Worm (Caenorhabditis elegans) whole organism, L2 larva: ENCODE measurements around the gene C06C3.7.

Experiments used
- F13H6.1 ChIP-seq: sonication (generic microtip); optimal IDR thresholded peaks from 2 replicates; lab custom pipeline; 2016; ENCODE audit warnings: missing genetic modification characterization, missing compliant biosample characterization
- Y55F3AM.14 ChIP-seq: fragments of 200-800 bp; sonication (Bioruptor generic); optimal IDR thresholded peaks from 2 replicates; lab custom pipeline; 2018; ENCODE audit warnings: mild to moderate bottlenecking, missing genetic modification characterization, missing compliant biosample characterization
- alr-1 ChIP-seq: fragments of 150-350 bp; optimal IDR thresholded peaks from 2 replicates; lab custom pipeline; 2014; ENCODE audit warnings: missing biosample characterization, missing genetic modification characterization
- aly-2 ChIP-seq: fragments of 150-350 bp; optimal IDR thresholded peaks from 2 replicates; lab custom pipeline; 2014; ENCODE audit warnings: missing biosample characterization, missing genetic modification characterization
- ama-1 ChIP-seq: fragments of 150-350 bp; optimal IDR thresholded peaks from 2 replicates; lab custom pipeline; 2018; ENCODE audit warnings: inconsistent platforms
- blmp-1 ChIP-seq: sonication (generic microtip); optimal IDR thresholded peaks from 2 replicates; lab custom pipeline; 2017; ENCODE audit warnings: missing genetic modification characterization, mild to moderate bottlenecking, missing compliant biosample characterization, antibody characterized with exemption, moderate library complexity; ENCODE audit not compliant: insufficient read depth
- ceh-82 ChIP-seq: fragments of 150-350 bp; optimal IDR thresholded peaks from 2 replicates; lab custom pipeline; 2014; ENCODE audit warnings: missing biosample characterization, missing genetic modification characterization
- crh-2 ChIP-seq: sonication (generic microtip); optimal IDR thresholded peaks from 2 replicates; lab custom pipeline; 2017; ENCODE audit warnings: missing biosample characterization, missing genetic modification characterization
- fos-1 ChIP-seq: fragments of 150-350 bp; optimal IDR thresholded peaks from 2 replicates; lab custom pipeline; 2014; ENCODE audit warnings: missing biosample characterization, missing genetic modification characterization
- gmeb-1 ChIP-seq: fragments of 150-350 bp; optimal IDR thresholded peaks from 2 replicates; lab custom pipeline; 2014; ENCODE audit warnings: missing biosample characterization, missing genetic modification characterization
- lin-11 ChIP-seq: fragments of 150-350 bp; sonication (generic microtip); optimal IDR thresholded peaks from 2 replicates; lab custom pipeline; 2014; ENCODE audit warnings: missing biosample characterization, missing genetic modification characterization, inconsistent platforms, mixed read lengths
- lin-39 ChIP-seq: fragments of 150-350 bp; optimal IDR thresholded peaks from 2 replicates; lab custom pipeline; 2014; ENCODE audit warnings: missing biosample characterization, missing genetic modification reagents, missing genetic modification characterization
- lsy-2 ChIP-seq, 2 experiments: fragments of 150-350 bp in 1 of 2; sonication (generic microtip) in 1 of 2; optimal IDR thresholded peaks; 2 replicates each; lab custom pipeline; 2014 to 2017; ENCODE audit warnings: missing biosample characterization in 2 of 2, missing genetic modification characterization in 2 of 2
- mab-5 ChIP-seq: fragments of 150-350 bp; optimal IDR thresholded peaks from 2 replicates; lab custom pipeline; 2014; ENCODE audit warnings: missing biosample characterization, missing genetic modification characterization
- mbf-1 ChIP-seq: sonication (generic microtip); optimal IDR thresholded peaks from 2 replicates; lab custom pipeline; 2017; ENCODE audit warnings: missing biosample characterization, missing genetic modification characterization
- nhr-10 ChIP-seq: sonication (generic microtip); optimal IDR thresholded peaks from 2 replicates; lab custom pipeline; 2017; ENCODE audit warnings: missing biosample characterization, missing genetic modification characterization
- nhr-11 ChIP-seq: fragments of 150-350 bp; optimal IDR thresholded peaks from 2 replicates; lab custom pipeline; 2014; ENCODE audit warnings: missing biosample characterization, missing genetic modification characterization
- nhr-21 ChIP-seq: fragments of 150-350 bp; optimal IDR thresholded peaks from 2 replicates; lab custom pipeline; 2014; ENCODE audit warnings: missing biosample characterization, missing genetic modification characterization
- nhr-237 ChIP-seq: fragments of 150-350 bp; optimal IDR thresholded peaks from 2 replicates; lab custom pipeline; 2014; ENCODE audit warnings: missing biosample characterization, missing genetic modification characterization
- nhr-25 ChIP-seq: fragments of 150-350 bp; sonication (generic microtip); optimal IDR thresholded peaks from 3 replicates; lab custom pipeline; 2014; ENCODE audit warnings: missing biosample characterization, missing genetic modification characterization
- nhr-77 ChIP-seq: fragments of 150-350 bp; optimal IDR thresholded peaks from 2 replicates; lab custom pipeline; 2014; ENCODE audit warnings: missing biosample characterization, missing genetic modification characterization
- peb-1 ChIP-seq: fragments of 150-350 bp; optimal IDR thresholded peaks from 2 replicates; lab custom pipeline; 2014; ENCODE audit warnings: missing biosample characterization, missing genetic modification characterization
- sma-3 ChIP-seq: sonication (generic microtip); optimal IDR thresholded peaks from 2 replicates; lab custom pipeline; 2016; ENCODE audit warnings: missing genetic modification reagents, missing genetic modification characterization, missing compliant biosample characterization
- snpc-4 ChIP-seq: fragments of 150-350 bp; optimal IDR thresholded peaks from 2 replicates; lab custom pipeline; 2014; ENCODE audit warnings: missing biosample characterization, missing genetic modification characterization
- unc-39 ChIP-seq: fragments of 150-350 bp; optimal IDR thresholded peaks from 2 replicates; lab custom pipeline; 2014; ENCODE audit warnings: missing biosample characterization, missing genetic modification characterization
- unc-55 ChIP-seq: fragments of 150-350 bp; sonication (generic microtip); optimal IDR thresholded peaks from 3 replicates; lab custom pipeline; 2014; ENCODE audit warnings: missing biosample characterization, missing genetic modification reagents, missing genetic modification characterization
- zag-1 ChIP-seq: fragments of 150-350 bp; optimal IDR thresholded peaks from 2 replicates; lab custom pipeline; 2014; ENCODE audit warnings: missing biosample characterization, missing genetic modification characterization
- ztf-1 ChIP-seq: fragments of 200-800 bp; sonication (Bioruptor generic); conservative IDR thresholded peaks from 2 replicates; pipeline ENCODE4 v1.3.6; 2022; ENCODE audit warnings: missing genetic modification characterization, missing compliant biosample characterization
- ztf-11 ChIP-seq: sonication (generic microtip); optimal IDR thresholded peaks from 2 replicates; lab custom pipeline; 2017; ENCODE audit warnings: missing biosample characterization, missing genetic modification characterization

The C06C3.7 gene

DNA sequence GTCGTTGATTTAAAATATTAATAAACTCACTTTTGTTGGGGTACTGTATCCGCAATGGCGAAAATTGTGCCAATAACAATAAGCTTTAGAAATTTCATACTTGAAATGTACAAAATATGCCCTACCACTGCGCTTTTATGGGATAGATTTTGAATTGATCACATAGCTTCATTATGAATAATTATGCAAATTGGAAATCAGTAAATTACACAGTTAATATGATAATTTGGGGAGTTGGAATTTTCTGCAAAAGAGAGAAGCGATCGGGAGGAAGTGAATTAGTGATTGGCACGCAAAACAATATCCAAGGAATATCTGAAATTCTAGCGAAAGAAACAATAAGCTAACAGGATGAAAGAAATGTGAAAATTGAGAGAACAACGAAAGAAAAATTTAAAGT, 40.7 kb downstream of the C06C3.7 start, which contains the start of gene M176.10:
Gene M176.10 (minus strand): TSS at position 101 of the 400 bp plus-strand sequence.
- TF ChIP-seq nhr-10 (tag; lab: Kevin White, UChicago) (no peak), ztf-11 (no peak), gmeb-1 (tag; lab: Kevin White, UChicago) (no peak), fos-1 (no peak), nhr-237 (tag; lab: Kevin White, UChicago) (no peak), lin-11 (tag; lab: Kevin White, UChicago) (no peak), zag-1 (tag; lab: Kevin White, UChicago) (no peak), lsy-2 (tag; optimal IDR thresholded peaks at IDR 0.05; lab: Kevin White, UChicago) (no peak)

DNA sequence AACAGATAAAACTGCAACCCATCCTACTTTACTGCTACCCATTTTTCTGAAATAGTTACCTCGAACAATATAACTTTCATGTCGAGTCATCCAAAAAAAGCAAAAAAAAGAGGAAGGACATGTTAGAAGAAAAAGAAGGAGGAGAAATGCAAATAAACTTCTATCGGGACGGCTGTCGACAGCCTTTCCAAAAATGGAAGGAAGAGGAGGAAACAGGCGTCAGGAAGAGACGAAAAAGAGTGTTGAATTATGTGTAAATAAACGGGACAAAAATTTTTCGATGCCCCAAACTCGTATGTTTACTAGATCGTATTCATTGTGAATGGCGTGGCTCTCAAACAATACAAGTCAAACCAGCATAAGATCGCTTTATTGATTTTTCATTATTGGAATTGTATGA, 42.3 kb downstream of the C06C3.7 start, which contains the start of gene M176.5:
Gene M176.5 (minus strand): TSS at position 101 of the 400 bp plus-strand sequence.
- TF ChIP-seq F13H6.1 (tag; lab: Kevin White, UChicago) = peak; percentile 15
- no peak for TF ChIP-seq ztf-1 (GFP tag; lab: Robert Waterston, UW)

- no peak for TF ChIP-seq lin-39
- no peak for TF ChIP-seq snpc-4
- TF ChIP-seq zag-1 (tag; lab: Kevin White, UChicago) = no peak
- no peak for TF ChIP-seq alr-1
- no peak for TF ChIP-seq nhr-25
- no peak for TF ChIP-seq ceh-82 (tag; lab: Kevin White, UChicago)
- TF ChIP-seq Y55F3AM.14 (GFP tag; lab: Kevin White, UChicago) = no peak
- no peak for TF ChIP-seq mab-5 (tag; lab: Kevin White, UChicago)
- TF ChIP-seq lin-11 (tag; lab: Kevin White, UChicago) = no peak
- TF ChIP-seq F13H6.1 (tag; lab: Kevin White, UChicago) = no peak
- TF ChIP-seq ama-1 (lab: Kevin White, UChicago) = no peak
- no peak for TF ChIP-seq aly-2 (tag; lab: Kevin White, UChicago)
- TF ChIP-seq unc-55 (GFP tag; lab: Kevin White, UChicago) = no peak
- no peak for TF ChIP-seq nhr-21
- TF ChIP-seq blmp-1 (tag; lab: Kevin White, UChicago) = no peak
- no peak for TF ChIP-seq nhr-11
- no peak for TF ChIP-seq nhr-77 (tag; lab: Kevin White, UChicago)
- TF ChIP-seq unc-39 = no peak
- no peak for TF ChIP-seq peb-1
Measured at ce11 chrII:9431119-9431518, 45.8 kb downstream of the C06C3.7 start.

DNA sequence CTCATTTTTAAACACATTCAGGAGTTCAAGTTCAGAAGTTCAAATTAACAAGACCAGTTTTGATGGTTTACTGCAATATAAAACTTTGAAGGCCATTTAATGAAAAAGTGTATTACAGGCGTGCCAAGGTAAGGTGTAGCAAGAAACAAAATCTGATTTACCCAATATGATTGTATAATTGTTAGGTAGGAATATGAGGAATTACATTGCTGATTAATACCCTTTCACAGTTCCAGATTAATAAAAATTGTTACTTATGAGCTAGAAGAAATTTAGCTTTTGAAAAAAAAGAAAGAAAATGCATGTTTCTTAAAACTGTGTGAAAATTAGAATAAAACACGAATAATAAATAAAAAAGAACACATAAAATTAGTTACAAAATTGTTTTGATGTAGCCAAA, 48.3 kb downstream of the C06C3.7 start, which contains the start of gene kin-15:
Gene kin-15 (minus strand): TSS at position 101 of the 400 bp plus-strand sequence.
- peak; percentile 26 for TF ChIP-seq nhr-25
- no peak for TF ChIP-seq sma-3
- no peak for TF ChIP-seq nhr-77 (tag; lab: Kevin White, UChicago)

DNA sequence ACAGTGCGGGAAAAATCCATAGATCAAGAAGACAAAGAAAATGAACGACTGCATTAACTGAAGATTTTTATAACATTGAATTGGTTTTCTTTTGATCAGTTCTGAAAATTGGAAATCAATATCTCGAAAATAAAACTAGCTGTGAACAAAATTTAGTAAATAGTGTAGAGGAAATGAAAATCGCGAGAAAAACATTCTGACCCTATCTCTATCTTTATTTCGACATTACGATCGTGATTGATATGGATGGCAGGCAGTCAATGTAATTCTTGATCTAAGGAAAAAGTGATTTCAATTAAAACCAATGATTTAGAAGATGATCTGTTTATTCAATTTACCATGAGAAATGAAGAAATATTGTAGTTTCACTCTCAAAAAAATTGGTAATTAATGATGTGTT, 50.7 kb downstream of the C06C3.7 start, which contains the start of gene kin-16:
Gene kin-16 (minus strand): TSS at position 101 of the 400 bp plus-strand sequence.
- no peak for TF ChIP-seq crh-2 (tag; lab: Kevin White, UChicago)
- no peak for TF ChIP-seq lsy-2 (tag; optimal IDR thresholded peaks at IDR 0.05; lab: Kevin White, UChicago)
- no peak for TF ChIP-seq mbf-1 (tag; lab: Kevin White, UChicago)
- no peak for TF ChIP-seq nhr-237 (tag; lab: Kevin White, UChicago)
- TF ChIP-seq fos-1 = no peak
- no peak for TF ChIP-seq nhr-25
